Worm (Caenorhabditis elegans) whole organism, early embryonic: ENCODE results near the gene zmp-1.

Experiments
- B0310.2 ChIP-seq: sonication (generic microtip); optimal IDR thresholded peaks from 2 replicates; lab custom pipeline; 2016; ENCODE audit warnings: mild to moderate bottlenecking, missing genetic modification characterization, missing compliant biosample characterization
- F13C5.2 ChIP-seq: sonication (generic microtip); optimal IDR thresholded peaks from 2 replicates; lab custom pipeline; 2017; ENCODE audit warnings: mild to moderate bottlenecking, missing genetic modification characterization, inconsistent platforms, missing compliant biosample characterization
- aly-1 ChIP-seq: sonication (generic microtip); optimal IDR thresholded peaks from 2 replicates; lab custom pipeline; 2016; ENCODE audit warnings: missing genetic modification characterization, missing compliant biosample characterization
- ama-1 ChIP-seq: fragments of 150-350 bp; optimal IDR thresholded peaks from 2 replicates; lab custom pipeline; 2014
- ceh-13 ChIP-seq: fragments of 200-800 bp; sonication (Bioruptor generic); optimal IDR thresholded peaks from 2 replicates; lab custom pipeline; 2018; ENCODE audit warnings: mild to moderate bottlenecking, missing genetic modification characterization, missing compliant biosample characterization
- ceh-36 ChIP-seq: sonication (generic microtip); optimal IDR thresholded peaks from 2 replicates; lab custom pipeline; 2016; ENCODE audit warnings: missing genetic modification characterization, inconsistent platforms, missing compliant biosample characterization
- ets-7 ChIP-seq: sonication (generic microtip); optimal IDR thresholded peaks from 2 replicates; lab custom pipeline; 2016; ENCODE audit warnings: missing genotype, missing genetic modification characterization, missing compliant biosample characterization
- flt-1 ChIP-seq: fragments of 200-800 bp; sonication (Bioruptor generic); IDR thresholded peaks from 2 replicates; pipeline ENCODE4 v1.3.6; 2022; ENCODE audit warnings: missing genetic modification characterization, missing compliant biosample characterization
- hmbx-1 ChIP-seq: sonication (generic microtip); optimal IDR thresholded peaks from 2 replicates; lab custom pipeline; 2016; ENCODE audit warnings: mild to moderate bottlenecking, missing genetic modification characterization, missing compliant biosample characterization
- hmg-4 ChIP-seq: fragments of 200-800 bp; sonication (Bioruptor generic); optimal IDR thresholded peaks from 2 replicates; lab custom pipeline; 2018; ENCODE audit warnings: mild to moderate bottlenecking, missing genetic modification characterization, missing compliant biosample characterization
- hnd-1 ChIP-seq: sonication (generic microtip); optimal IDR thresholded peaks from 2 replicates; lab custom pipeline; 2016; ENCODE audit warnings: missing genetic modification characterization, missing compliant biosample characterization
- pes-1 ChIP-seq: fragments of 200-800 bp; sonication (Bioruptor generic); IDR thresholded peaks from 2 replicates; pipeline ENCODE4 v1.3.6; 2022; ENCODE audit warnings: missing genetic modification reagents, missing genetic modification characterization, missing compliant biosample characterization
- scrt-1 ChIP-seq: fragments of 200-800 bp; sonication (Bioruptor generic); IDR thresholded peaks from 2 replicates; pipeline ENCODE4 v1.3.6; 2022; ENCODE audit warnings: missing genetic modification characterization, missing compliant biosample characterization
- sea-1 ChIP-seq: fragments of 200-800 bp; sonication (Bioruptor generic); conservative IDR thresholded peaks from 2 replicates; pipeline ENCODE4 v1.3.6; 2022; ENCODE audit warnings: missing genetic modification characterization, missing compliant biosample characterization
- tbx-11 ChIP-seq: fragments of 200-800 bp; sonication (Bioruptor generic); IDR thresholded peaks from 2 replicates; pipeline ENCODE4 v1.3.6; 2022; ENCODE audit warnings: missing genetic modification characterization, missing compliant biosample characterization
- tbx-37 ChIP-seq: fragments of 200-800 bp; sonication (Bioruptor generic); conservative IDR thresholded peaks from 2 replicates; pipeline ENCODE4 v1.3.6; 2022; ENCODE audit warnings: missing genetic modification reagents, missing genetic modification characterization, missing compliant biosample characterization
- tra-4 ChIP-seq: sonication (generic microtip); optimal IDR thresholded peaks from 2 replicates; lab custom pipeline; 2017; ENCODE audit warnings: missing genetic modification characterization, missing compliant biosample characterization

Gene zmp-1

DNA sequence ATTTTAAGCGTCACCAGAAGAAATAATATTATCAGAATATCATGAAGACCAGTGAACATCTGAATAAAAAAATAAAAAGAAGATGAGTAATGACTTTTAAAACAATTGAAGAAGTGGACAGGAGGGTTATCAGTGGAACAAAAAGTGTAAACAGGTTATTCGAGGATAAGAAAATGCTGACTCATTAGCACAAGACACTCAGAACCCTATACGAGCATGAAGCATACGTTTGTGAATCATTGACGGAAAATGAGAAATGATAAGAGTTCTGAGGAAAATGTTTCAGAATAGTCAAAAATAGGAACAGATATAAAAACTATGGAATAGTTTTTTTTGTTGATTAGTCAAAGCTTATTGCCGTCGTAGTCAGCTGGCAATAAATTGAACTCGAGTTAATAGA is at the start of gene zmp-1:
Gene zmp-1, minus strand, starts transcription at position 101 of the 400 bp plus-strand sequence.
- TF ChIP-seq sea-1 (GFP tag; lab: Robert Waterston, UW) = no peak
- no peak for TF ChIP-seq flt-1 (GFP tag; lab: Robert Waterston, UW)
- no peak for TF ChIP-seq ceh-36 (tag; lab: Kevin White, UChicago)
- no peak for TF ChIP-seq hmg-4 (GFP tag; lab: Kevin White, UChicago)
- TF ChIP-seq hnd-1 (tag; lab: Kevin White, UChicago) = no peak
- no peak for TF ChIP-seq pes-1 (GFP tag; lab: Robert Waterston, UW)
- no peak for TF ChIP-seq tbx-11
- TF ChIP-seq F13C5.2 = no peak
- no peak for TF ChIP-seq tbx-37 (GFP tag; lab: Robert Waterston, UW)
- no peak for TF ChIP-seq ets-7 (tag; lab: Kevin White, UChicago)
- no peak for TF ChIP-seq hmbx-1
- no peak for TF ChIP-seq aly-1 (tag; lab: Kevin White, UChicago)
- TF ChIP-seq ama-1 (lab: Kevin White, UChicago) = no peak
- TF ChIP-seq tra-4 (tag; lab: Kevin White, UChicago) = no peak
- no peak for TF ChIP-seq scrt-1 (GFP tag; lab: Robert Waterston, UW)

DNA sequence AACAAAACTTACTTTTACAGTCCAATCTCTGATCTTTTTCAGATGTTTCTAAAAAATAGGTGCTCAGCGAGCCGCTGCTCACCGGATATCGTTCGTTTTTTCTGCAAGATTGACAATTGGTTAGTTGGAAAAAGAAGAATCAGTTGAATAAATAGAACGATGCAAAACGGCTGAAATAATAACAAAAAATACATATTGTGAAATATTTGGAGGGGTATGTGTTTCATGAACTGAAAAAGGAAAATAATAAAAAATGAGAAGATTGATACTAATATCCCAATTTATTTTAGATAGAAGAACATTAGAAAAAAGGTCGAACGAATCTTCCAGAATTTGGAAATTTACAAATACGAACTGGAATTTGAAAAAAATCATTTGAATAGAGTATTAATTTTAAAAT is 49.3 kb upstream of the zmp-1 start, which contains the start of gene frm-2:
Gene frm-2, minus strand, starts transcription at position 101 of the 400 bp plus-strand sequence.
- TF ChIP-seq F13C5.2 = no peak
- no peak for TF ChIP-seq aly-1 (tag; lab: Kevin White, UChicago)
- no peak for TF ChIP-seq ets-7 (tag; lab: Kevin White, UChicago)
- no peak for TF ChIP-seq B0310.2 (tag; lab: Kevin White, UChicago)
- TF ChIP-seq ceh-13 (GFP tag; lab: Kevin White, UChicago) = no peak
- no peak for TF ChIP-seq scrt-1 (GFP tag; lab: Robert Waterston, UW)
- no peak for TF ChIP-seq sea-1 (GFP tag; lab: Robert Waterston, UW)
- TF ChIP-seq pes-1 (GFP tag; lab: Robert Waterston, UW) = no peak
- TF ChIP-seq flt-1 (GFP tag; lab: Robert Waterston, UW) = no peak
- no peak for TF ChIP-seq hmbx-1
- no peak for TF ChIP-seq hmg-4 (GFP tag; lab: Kevin White, UChicago)
- no peak for TF ChIP-seq tbx-11
- no peak for TF ChIP-seq tra-4 (tag; lab: Kevin White, UChicago)
- TF ChIP-seq ceh-36 (tag; lab: Kevin White, UChicago) = no peak

DNA sequence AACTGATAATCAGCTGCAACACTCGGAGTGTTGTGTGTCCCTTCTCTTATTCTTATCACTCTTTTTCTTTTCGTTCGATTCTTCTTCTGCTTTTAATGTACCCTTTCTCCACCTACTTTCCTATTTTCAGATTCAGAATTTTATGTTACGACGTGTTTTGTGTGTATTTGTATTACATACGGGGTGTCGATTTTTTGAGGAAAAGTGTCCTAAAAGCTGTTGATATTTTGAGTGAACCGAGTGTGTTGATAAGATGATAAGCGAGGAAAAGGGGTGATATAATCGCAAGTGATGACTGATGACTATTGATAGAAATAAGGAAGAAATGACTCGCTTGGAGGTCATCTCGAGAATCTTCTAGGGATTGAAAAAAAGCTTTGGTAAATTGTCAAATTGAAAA is 48.7 kb upstream of the zmp-1 start:
- no peak for TF ChIP-seq tra-4 (tag; lab: Kevin White, UChicago)
- TF ChIP-seq flt-1 (GFP tag; lab: Robert Waterston, UW) = no peak
- TF ChIP-seq ceh-36 (tag; lab: Kevin White, UChicago) = no peak
- TF ChIP-seq B0310.2 (tag; lab: Kevin White, UChicago) = no peak

DNA sequence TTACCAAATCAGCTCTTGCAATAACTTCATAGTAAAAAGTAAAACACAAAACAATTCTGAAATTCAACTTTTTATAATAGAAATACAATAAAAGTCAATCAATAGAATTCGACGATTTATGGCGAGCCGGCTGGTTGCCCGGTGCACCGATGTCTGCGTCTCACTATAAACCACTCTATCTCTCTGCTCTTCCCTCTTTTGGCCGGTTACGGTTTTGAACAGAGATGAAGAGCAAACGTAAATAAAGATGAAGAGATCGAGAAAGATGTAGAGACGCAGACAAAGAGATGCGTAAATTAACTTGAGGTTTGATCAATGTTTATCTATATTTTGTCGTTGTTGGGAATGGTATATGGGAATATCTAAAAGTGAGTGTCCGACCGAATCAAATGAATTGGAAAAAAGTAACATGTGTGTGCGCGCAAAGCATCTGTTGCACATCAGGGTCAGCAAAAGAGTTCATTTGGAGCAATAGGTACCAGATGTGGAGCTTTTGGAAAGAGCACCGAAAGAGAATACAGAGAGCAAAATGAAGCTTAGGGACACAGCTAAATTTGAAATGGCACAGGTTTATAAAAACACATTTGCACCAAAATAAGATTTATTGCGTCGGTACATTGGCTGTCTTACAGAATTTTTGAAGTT is 47.6 kb upstream of the zmp-1 start:
- TF ChIP-seq tra-4 (tag; lab: Kevin White, UChicago) (no peak), F13C5.2 (no peak), hnd-1 (tag; lab: Kevin White, UChicago) (no peak), ama-1 (lab: Kevin White, UChicago) (no peak), hmg-4 (GFP tag; lab: Kevin White, UChicago) (peak; percentile 18)

DNA sequence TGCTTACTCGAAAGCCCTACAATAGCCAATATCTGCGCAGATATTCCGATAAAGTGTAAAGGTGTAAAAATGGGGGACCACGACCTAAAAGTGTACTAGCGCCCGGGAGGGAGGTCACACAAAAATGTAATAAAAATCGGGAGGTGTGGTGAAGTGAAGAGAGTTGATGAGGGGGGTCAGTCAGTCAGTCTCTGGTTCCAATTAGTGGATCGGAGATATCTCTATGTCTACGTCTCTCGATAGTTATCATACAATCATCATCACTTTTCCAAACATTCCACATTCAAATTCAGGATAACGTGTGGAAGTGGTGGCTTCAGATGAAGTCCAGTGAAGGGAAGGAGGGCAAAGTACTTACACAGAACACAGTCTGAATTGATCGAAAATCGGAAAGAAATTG is 43.3 kb upstream of the zmp-1 start:
- TF ChIP-seq tbx-11 (no peak), F13C5.2 (no peak), ceh-13 (GFP tag; lab: Kevin White, UChicago) (no peak), tra-4 (tag; lab: Kevin White, UChicago) (no peak), scrt-1 (GFP tag; lab: Robert Waterston, UW) (no peak), sea-1 (GFP tag; lab: Robert Waterston, UW) (no peak), aly-1 (tag; lab: Kevin White, UChicago) (no peak), B0310.2 (tag; lab: Kevin White, UChicago) (no peak), hmbx-1 (no peak), ama-1 (lab: Kevin White, UChicago) (no peak), flt-1 (GFP tag; lab: Robert Waterston, UW) (no peak), ceh-36 (tag; lab: Kevin White, UChicago) (no peak), ets-7 (tag; lab: Kevin White, UChicago) (no peak), pes-1 (GFP tag; lab: Robert Waterston, UW) (no peak), hnd-1 (tag; lab: Kevin White, UChicago) (no peak), hmg-4 (GFP tag; lab: Kevin White, UChicago) (no peak), tbx-37 (GFP tag; lab: Robert Waterston, UW) (no peak)

DNA sequence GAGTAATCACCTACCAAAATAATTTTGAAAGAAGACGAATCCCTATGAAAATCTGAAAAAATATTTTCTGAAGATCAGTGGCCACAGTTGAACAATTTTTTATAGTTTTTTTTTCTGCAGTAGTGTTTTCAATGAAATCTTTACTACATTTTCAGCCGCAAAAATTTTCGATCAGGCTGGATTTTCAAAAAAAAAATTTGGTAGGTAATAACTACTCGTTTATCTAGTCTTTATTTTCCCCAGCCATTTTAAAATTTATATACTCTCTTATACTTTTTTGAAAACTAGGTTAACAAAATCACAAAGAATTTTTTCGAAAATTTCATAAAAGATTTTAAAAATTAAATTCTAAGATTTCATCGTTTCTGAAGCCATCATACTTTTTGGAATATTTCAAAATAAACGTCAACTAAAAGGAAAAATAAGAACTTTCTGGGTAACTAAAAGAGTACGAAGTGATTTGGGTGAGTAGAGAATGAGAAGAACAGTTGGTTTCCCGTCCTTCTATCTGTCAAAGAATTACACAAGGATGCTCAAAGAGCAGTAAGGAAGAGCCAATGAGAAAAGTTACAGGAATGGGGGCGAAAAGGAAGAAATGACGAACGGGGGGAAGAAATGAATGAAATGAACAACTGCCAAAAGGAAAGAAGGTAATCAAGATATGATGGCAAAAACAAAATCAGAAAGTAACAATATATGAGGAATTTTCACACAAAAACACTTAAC is 42.4 kb upstream of the zmp-1 start, which contains the start of gene mlp-1:
Gene mlp-1, minus strand, starts transcription at position 51 of the 726 bp plus-strand sequence.
- TF ChIP-seq B0310.2 (tag; lab: Kevin White, UChicago) (no peak), tbx-37 (GFP tag; lab: Robert Waterston, UW) (no peak), tra-4 (tag; lab: Kevin White, UChicago) (no peak)

DNA sequence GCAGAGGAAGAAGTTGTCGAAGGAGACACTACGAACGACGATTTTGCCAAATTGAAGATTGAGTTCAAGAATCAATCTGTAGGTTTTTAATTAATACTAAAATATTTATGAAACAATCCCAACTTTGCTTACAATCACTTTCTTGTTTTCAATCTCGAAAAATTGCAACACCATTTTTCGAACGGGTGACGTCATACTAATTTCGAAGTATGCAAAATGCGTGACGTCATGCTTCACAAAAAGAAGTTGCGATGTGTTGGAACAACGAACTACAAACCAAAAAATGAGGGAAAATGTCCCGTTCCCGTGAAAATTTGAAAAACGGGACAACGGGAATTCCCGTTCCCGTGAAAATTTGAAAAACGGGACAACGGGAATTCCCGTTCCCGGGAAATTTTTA is 34.9 kb upstream of the zmp-1 start:
- no peak for TF ChIP-seq B0310.2 (tag; lab: Kevin White, UChicago)
- no peak for TF ChIP-seq scrt-1 (GFP tag; lab: Robert Waterston, UW)
- no peak for TF ChIP-seq tra-4 (tag; lab: Kevin White, UChicago)
- no peak for TF ChIP-seq ceh-36 (tag; lab: Kevin White, UChicago)
- no peak for TF ChIP-seq tbx-11
- no peak for TF ChIP-seq aly-1 (tag; lab: Kevin White, UChicago)
- TF ChIP-seq sea-1 (GFP tag; lab: Robert Waterston, UW) = no peak
- no peak for TF ChIP-seq ama-1 (lab: Kevin White, UChicago)
- TF ChIP-seq hmbx-1 = no peak
- TF ChIP-seq ceh-13 (GFP tag; lab: Kevin White, UChicago) = no peak
- no peak for TF ChIP-seq pes-1 (GFP tag; lab: Robert Waterston, UW)
- no peak for TF ChIP-seq flt-1 (GFP tag; lab: Robert Waterston, UW)
- TF ChIP-seq hnd-1 (tag; lab: Kevin White, UChicago) = no peak
- no peak for TF ChIP-seq F13C5.2
